Worm (Caenorhabditis elegans) whole organism, L3 larva: ENCODE measurements around the gene C36C5.15.

Source experiments
- R02D3.7 ChIP-seq: fragments of 150-350 bp; optimal IDR thresholded peaks from 2 replicates; lab custom pipeline; 2014; ENCODE audit warnings: missing biosample characterization, missing genetic modification characterization
- ZK546.5 ChIP-seq: sonication (generic microtip); optimal IDR thresholded peaks from 2 replicates; lab custom pipeline; 2017; ENCODE audit warnings: missing biosample characterization, missing genetic modification characterization
- aly-2 ChIP-seq: fragments of 150-350 bp; optimal IDR thresholded peaks from 2 replicates; lab custom pipeline; 2014; ENCODE audit warnings: missing biosample characterization, missing genetic modification characterization
- ceh-16 ChIP-seq: sonication (generic microtip); optimal IDR thresholded peaks from 2 replicates; lab custom pipeline; 2017; ENCODE audit warnings: missing biosample characterization, missing genetic modification characterization
- ceh-9 ChIP-seq: sonication (generic microtip); optimal IDR thresholded peaks from 2 replicates; lab custom pipeline; 2018; ENCODE audit warnings: missing biosample characterization, missing genetic modification characterization
- daf-12 ChIP-seq: fragments of 150-350 bp; optimal IDR thresholded peaks from 2 replicates; lab custom pipeline; 2014; ENCODE audit warnings: missing biosample characterization, missing genetic modification reagents, missing genetic modification characterization
- egl-5 ChIP-seq: fragments of 150-350 bp; optimal IDR thresholded peaks from 2 replicates; lab custom pipeline; 2017; ENCODE audit warnings: missing biosample characterization, missing genetic modification reagents, missing genetic modification characterization, inconsistent platforms
- elt-2 ChIP-seq: sonication (generic microtip); optimal IDR thresholded peaks from 2 replicates; lab custom pipeline; 2016; ENCODE audit warnings: missing genetic modification reagents, mild to moderate bottlenecking, missing genetic modification characterization, missing compliant biosample characterization
- elt-3 ChIP-seq, 3 experiments: fragments of 150-350 bp in 1 of 3; sonication (generic microtip) in 2 of 3; optimal IDR thresholded peaks; 2 replicates in 2 of 3; 4 replicates in 1 of 3; lab custom pipeline; 2014 to 2017; ENCODE audit warnings: missing biosample characterization in 3 of 3, missing genetic modification characterization in 3 of 3
- eor-1 ChIP-seq, 2 experiments: fragments of 150-350 bp; optimal IDR thresholded peaks; 2 replicates each; lab custom pipeline; 2014 to 2018; ENCODE audit warnings: missing biosample characterization in 2 of 2, missing genetic modification characterization in 2 of 2
- fkh-10 ChIP-seq: sonication (generic microtip); optimal IDR thresholded peaks from 2 replicates; lab custom pipeline; 2017; ENCODE audit warnings: missing biosample characterization, missing genetic modification reagents, missing genetic modification characterization
- fkh-2 ChIP-seq: fragments of 150-350 bp; optimal IDR thresholded peaks from 2 replicates; lab custom pipeline; 2014; ENCODE audit warnings: missing biosample characterization, missing genetic modification reagents, missing genetic modification characterization
- fos-1 ChIP-seq: fragments of 150-350 bp; optimal IDR thresholded peaks from 2 replicates; lab custom pipeline; 2014; ENCODE audit warnings: missing biosample characterization, missing genetic modification characterization
- jun-1 ChIP-seq: fragments of 150-350 bp; optimal IDR thresholded peaks from 2 replicates; lab custom pipeline; 2014; ENCODE audit warnings: missing biosample characterization, missing genetic modification reagents, missing genetic modification characterization
- lin-15B ChIP-seq: fragments of 150-350 bp; optimal IDR thresholded peaks from 2 replicates; lab custom pipeline; 2014; ENCODE audit warnings: missing biosample characterization, missing genetic modification characterization
- lin-39 ChIP-seq: fragments of 150-350 bp; optimal IDR thresholded peaks from 2 replicates; lab custom pipeline; 2018; ENCODE audit warnings: missing biosample characterization, missing genetic modification reagents, missing genetic modification characterization
- lsy-12 ChIP-seq: sonication (generic microtip); optimal IDR thresholded peaks from 2 replicates; lab custom pipeline; 2016; ENCODE audit warnings: mild to moderate bottlenecking, missing genetic modification characterization, missing compliant biosample characterization
- mdl-1 ChIP-seq: fragments of 150-350 bp; optimal IDR thresholded peaks from 2 replicates; lab custom pipeline; 2014; ENCODE audit warnings: missing biosample characterization, missing genetic modification characterization
- mml-1 ChIP-seq: fragments of 150-350 bp; sonication (generic microtip); optimal IDR thresholded peaks from 3 replicates; lab custom pipeline; 2014; ENCODE audit warnings: missing biosample characterization, missing genetic modification characterization
- nfya-1 ChIP-seq: sonication (generic microtip); optimal IDR thresholded peaks from 2 replicates; lab custom pipeline; 2017; ENCODE audit warnings: missing genetic modification characterization, mild to moderate bottlenecking, missing compliant biosample characterization, antibody characterized with exemption, moderate library complexity; ENCODE audit not compliant: insufficient read depth
- nhr-12 ChIP-seq: fragments of 150-350 bp; optimal IDR thresholded peaks from 2 replicates; lab custom pipeline; 2014; ENCODE audit warnings: missing biosample characterization, missing genetic modification characterization
- nhr-23 ChIP-seq: fragments of 150-350 bp; optimal IDR thresholded peaks from 2 replicates; lab custom pipeline; 2014; ENCODE audit warnings: missing biosample characterization, missing genetic modification reagents, missing genetic modification characterization
- nhr-25 ChIP-seq: sonication (generic microtip); optimal IDR thresholded peaks from 2 replicates; lab custom pipeline; 2017; ENCODE audit warnings: missing biosample characterization, missing genetic modification characterization
- nhr-28 ChIP-seq: fragments of 150-350 bp; optimal IDR thresholded peaks from 2 replicates; lab custom pipeline; 2014; ENCODE audit warnings: missing biosample characterization, missing genetic modification characterization
- nhr-67 ChIP-seq: fragments of 150-350 bp; optimal IDR thresholded peaks from 2 replicates; lab custom pipeline; 2014; ENCODE audit warnings: missing biosample characterization, missing genetic modification characterization
- nhr-76 ChIP-seq: fragments of 150-350 bp; sonication (generic microtip); optimal IDR thresholded peaks from 5 replicates; lab custom pipeline; 2014; ENCODE audit warnings: missing biosample characterization, missing genetic modification characterization
- pha-4 ChIP-seq: fragments of 150-350 bp; optimal IDR thresholded peaks from 2 replicates; lab custom pipeline; 2014; ENCODE audit warnings: missing biosample characterization, missing genetic modification reagents, missing genetic modification characterization
- sea-2 ChIP-seq: fragments of 150-350 bp; sonication (generic microtip); optimal IDR thresholded peaks from 4 replicates; lab custom pipeline; 2014; ENCODE audit warnings: missing biosample characterization, missing genetic modification reagents, missing genetic modification characterization
- skn-1 ChIP-seq: fragments of 150-350 bp; optimal IDR thresholded peaks from 2 replicates; lab custom pipeline; 2014; ENCODE audit warnings: missing biosample characterization, missing genetic modification characterization
- snpc-4 ChIP-seq: fragments of 150-350 bp; optimal IDR thresholded peaks from 2 replicates; lab custom pipeline; 2014; ENCODE audit warnings: missing biosample characterization, missing genetic modification characterization
- unc-39 ChIP-seq: sonication (generic microtip); optimal IDR thresholded peaks from 4 replicates; lab custom pipeline; 2017; ENCODE audit warnings: missing biosample characterization, missing genetic modification characterization
- unc-62 ChIP-seq: fragments of 150-350 bp; sonication (generic microtip); optimal IDR thresholded peaks from 4 replicates; lab custom pipeline; 2014; ENCODE audit warnings: missing biosample characterization, missing genetic modification reagents, missing genetic modification characterization
- ztf-4 ChIP-seq: fragments of 150-350 bp; optimal IDR thresholded peaks from 2 replicates; lab custom pipeline; 2014; ENCODE audit warnings: missing biosample characterization, missing genetic modification characterization

Gene C36C5.15

DNA sequence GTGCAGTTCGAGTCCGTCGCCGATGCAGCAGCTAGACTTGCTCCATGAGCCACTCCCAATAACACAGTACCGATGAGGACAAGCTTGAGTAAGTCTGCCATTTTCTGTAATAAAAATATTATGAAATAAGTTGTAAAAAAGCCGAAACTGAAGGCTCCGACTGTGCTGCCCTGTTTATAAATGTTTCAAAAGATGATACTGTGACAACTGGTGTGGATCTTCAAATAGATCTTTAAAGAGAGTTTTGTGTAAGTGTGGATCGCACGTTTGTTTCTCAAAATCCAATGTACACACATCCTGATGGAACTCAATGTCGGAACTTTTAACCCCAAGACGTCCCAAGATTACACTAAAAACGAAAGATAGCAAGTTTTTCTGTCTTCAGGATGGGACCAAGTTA, at the start of gene C36C5.15:
C36C5.15 (minus strand) TSS at position 101 of the 400 bp plus-strand sequence.
- TF ChIP-seq pha-4: no peak
- no peak for TF ChIP-seq eor-1 (tag; optimal IDR thresholded peaks at IDR 0.05; lab: Kevin White, UChicago)
- TF ChIP-seq lin-15B: no peak
- TF ChIP-seq daf-12 (tag; lab: Kevin White, UChicago): no peak
- no peak for TF ChIP-seq fkh-2
- no peak for TF ChIP-seq mml-1 (tag; lab: Kevin White, UChicago)
- TF ChIP-seq mdl-1: no peak
- TF ChIP-seq ceh-16: no peak
- no peak for TF ChIP-seq R02D3.7
- TF ChIP-seq egl-5: no peak
- no peak for TF ChIP-seq ZK546.5
- no peak for TF ChIP-seq lsy-12 (tag; lab: Kevin White, UChicago)
- no peak for TF ChIP-seq nhr-12 (tag; lab: Kevin White, UChicago)

DNA sequence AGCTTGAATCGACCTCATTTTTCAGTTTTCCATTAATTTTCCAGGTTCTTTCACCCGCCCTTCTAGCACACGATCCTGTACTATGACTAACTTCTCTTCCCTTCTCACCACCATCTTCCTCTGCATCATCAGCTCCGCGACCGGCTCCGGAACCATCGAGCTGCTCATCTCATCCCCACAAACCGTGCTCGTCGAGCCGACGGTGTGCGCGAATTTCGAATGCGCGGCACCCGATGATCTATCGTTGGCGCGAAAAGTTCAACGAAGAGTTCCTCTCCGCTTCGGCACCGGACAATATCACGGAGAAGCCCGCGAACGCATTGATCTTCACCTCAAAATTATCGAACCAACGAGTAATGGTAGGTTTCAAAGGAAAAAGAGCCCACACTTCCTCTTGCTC, 41.6 kb upstream of the C36C5.15 start, which contains the start of gene apx-1:
apx-1 (plus strand) TSS at position 50 of the 400 bp plus-strand sequence.
- TF ChIP-seq aly-2 (tag; lab: Kevin White, UChicago): no peak

DNA sequence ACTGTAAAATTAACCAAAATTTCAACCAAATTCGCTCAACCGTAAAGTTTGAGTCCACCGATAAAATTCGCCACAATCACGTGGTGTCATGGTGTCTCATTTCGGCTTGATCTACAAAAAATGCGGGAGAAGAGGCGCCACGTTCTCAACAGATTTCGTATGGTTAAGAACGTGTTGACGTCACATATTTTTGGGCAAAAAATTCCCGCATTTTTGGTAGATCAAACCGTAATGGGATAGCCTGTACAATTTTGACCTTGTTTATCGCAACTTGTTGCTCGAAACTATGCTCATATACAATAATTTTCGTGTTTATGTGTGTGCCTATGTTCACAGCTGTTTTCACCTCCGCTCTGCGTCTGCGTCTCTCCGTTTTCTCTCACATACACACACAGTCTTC, 40.4 kb upstream of the C36C5.15 start:
- TF ChIP-seq unc-39 (tag; lab: Kevin White, UChicago): no peak
- no peak for TF ChIP-seq pha-4
- no peak for TF ChIP-seq nhr-67 (tag; lab: Kevin White, UChicago)
- TF ChIP-seq ztf-4 (tag; lab: Kevin White, UChicago): no peak
- TF ChIP-seq ceh-16: no peak
- no peak for TF ChIP-seq elt-2 (tag; lab: Kevin White, UChicago)
- TF ChIP-seq lin-15B: no peak
- no peak for TF ChIP-seq nfya-1 (tag; lab: Kevin White, UChicago)
- no peak for TF ChIP-seq mml-1 (tag; lab: Kevin White, UChicago)
- TF ChIP-seq elt-3 (tag; optimal IDR thresholded peaks at IDR 0.05; lab: Kevin White, UChicago): no peak
- no peak for TF ChIP-seq snpc-4
- TF ChIP-seq R02D3.7: no peak
- TF ChIP-seq ceh-9 (tag; lab: Kevin White, UChicago): no peak
- TF ChIP-seq eor-1 (tag; optimal IDR thresholded peaks at IDR 0.05; lab: Kevin White, UChicago): no peak
- no peak for TF ChIP-seq jun-1 (tag; lab: Kevin White, UChicago)
- no peak for TF ChIP-seq mdl-1
- TF ChIP-seq unc-62 (GFP tag; lab: Kevin White, UChicago): no peak

DNA sequence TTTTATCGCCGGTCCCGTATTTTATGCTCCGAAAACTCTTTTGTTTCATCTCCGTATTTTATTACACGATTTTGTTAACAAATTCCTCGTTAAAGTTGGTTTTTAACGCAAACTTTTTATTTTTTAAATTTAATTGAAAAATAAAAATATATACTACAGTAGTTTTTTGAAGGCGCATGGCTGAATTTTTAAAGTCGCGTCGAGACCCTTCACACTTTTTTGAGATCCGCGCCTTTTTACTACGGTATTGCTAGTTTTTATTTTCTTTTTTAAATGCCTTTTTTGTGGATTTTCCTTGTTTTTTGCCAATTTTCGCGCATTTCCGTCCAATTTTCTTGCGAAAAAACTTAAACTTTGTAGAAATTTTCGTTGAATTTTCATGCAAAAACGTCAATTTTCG, 35.9 kb upstream of the C36C5.15 start:
- no peak for TF ChIP-seq elt-2 (tag; lab: Kevin White, UChicago)
- TF ChIP-seq mdl-1: no peak
- no peak for TF ChIP-seq fkh-10 (GFP tag; lab: Kevin White, UChicago)
- TF ChIP-seq skn-1 (tag; lab: Kevin White, UChicago): no peak
- TF ChIP-seq nhr-76 (tag; lab: Kevin White, UChicago): no peak
- no peak for TF ChIP-seq fos-1 (tag; lab: Kevin White, UChicago)
- no peak for TF ChIP-seq sea-2 (GFP tag; lab: Kevin White, UChicago)
- no peak for TF ChIP-seq nhr-28 (tag; lab: Kevin White, UChicago)
- no peak for TF ChIP-seq R02D3.7
- TF ChIP-seq nhr-25 (tag; lab: Kevin White, UChicago): no peak

DNA sequence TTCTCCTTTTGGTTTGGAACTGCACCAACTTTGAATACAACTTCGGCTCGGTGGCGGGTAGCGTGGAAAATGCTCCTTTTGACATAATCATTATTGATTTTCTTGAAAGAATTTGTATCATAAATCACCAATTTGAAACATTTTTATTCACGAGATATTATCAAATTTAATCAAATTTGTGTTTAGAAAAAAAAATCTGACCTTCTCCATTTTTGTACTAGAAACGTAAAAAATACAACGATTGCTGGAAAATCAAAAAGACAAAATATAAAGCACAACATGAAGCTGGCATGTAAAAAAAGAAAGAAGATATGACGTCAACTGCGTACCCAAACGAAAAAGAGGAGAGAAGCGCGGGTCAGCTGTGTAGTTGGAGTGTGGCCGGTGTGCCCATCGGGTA, 31.8 kb upstream of the C36C5.15 start, which contains the start of gene K08D9.4:
K08D9.4 (minus strand) TSS at position 101 of the 400 bp plus-strand sequence.
- TF ChIP-seq elt-3 (tag; optimal IDR thresholded peaks at IDR 0.05; lab: Kevin White, UChicago) (no peak), fkh-10 (GFP tag; lab: Kevin White, UChicago) (no peak), skn-1 (tag; lab: Kevin White, UChicago) (no peak), nhr-23 (tag; lab: Kevin White, UChicago) (no peak), daf-12 (tag; lab: Kevin White, UChicago) (no peak), nhr-28 (tag; lab: Kevin White, UChicago) (no peak), lin-39 (tag; lab: Kevin White, UChicago) (no peak), mdl-1 (no peak)
